Worm (Caenorhabditis elegans) whole organism, L2 larva: ENCODE measurements around the gene Y17D7B.10.

ENCODE experiments used
- C34F6.9 ChIP-seq: fragments of 150-350 bp; optimal IDR thresholded peaks from 2 replicates; lab custom pipeline; 2014; ENCODE audit warnings: missing biosample characterization, missing genetic modification characterization
- R02D3.7 ChIP-seq: fragments of 150-350 bp; optimal IDR thresholded peaks from 2 replicates; lab custom pipeline; 2014; ENCODE audit warnings: missing biosample characterization, missing genetic modification characterization
- Y55F3AM.14 ChIP-seq: fragments of 200-800 bp; sonication (Bioruptor generic); optimal IDR thresholded peaks from 2 replicates; lab custom pipeline; 2018; ENCODE audit warnings: mild to moderate bottlenecking, missing genetic modification characterization, missing compliant biosample characterization
- ZK546.5 ChIP-seq: sonication (generic microtip); optimal IDR thresholded peaks from 2 replicates; lab custom pipeline; 2017; ENCODE audit warnings: missing biosample characterization, missing genetic modification characterization
- alr-1 ChIP-seq: fragments of 150-350 bp; optimal IDR thresholded peaks from 2 replicates; lab custom pipeline; 2014; ENCODE audit warnings: missing biosample characterization, missing genetic modification characterization
- aly-2 ChIP-seq: fragments of 150-350 bp; optimal IDR thresholded peaks from 2 replicates; lab custom pipeline; 2014; ENCODE audit warnings: missing biosample characterization, missing genetic modification characterization
- ama-1 ChIP-seq: fragments of 150-350 bp; optimal IDR thresholded peaks from 2 replicates; lab custom pipeline; 2018; ENCODE audit warnings: inconsistent platforms
- ceh-16 ChIP-seq: fragments of 150-350 bp; optimal IDR thresholded peaks from 2 replicates; lab custom pipeline; 2014; ENCODE audit warnings: missing biosample characterization, missing genetic modification characterization
- dmd-4 ChIP-seq: sonication (generic microtip); optimal IDR thresholded peaks from 2 replicates; lab custom pipeline; 2017; ENCODE audit warnings: missing biosample characterization, missing genetic modification characterization
- egl-27 ChIP-seq: sonication (generic microtip); optimal IDR thresholded peaks from 3 replicates; lab custom pipeline; 2017; ENCODE audit warnings: missing biosample characterization, missing genetic modification reagents, missing genetic modification characterization
- elt-1 ChIP-seq: fragments of 150-350 bp; optimal IDR thresholded peaks from 2 replicates; lab custom pipeline; 2014; ENCODE audit warnings: missing biosample characterization, missing genetic modification characterization
- elt-3 ChIP-seq: sonication (generic microtip); optimal IDR thresholded peaks from 2 replicates; lab custom pipeline; 2017; ENCODE audit warnings: missing biosample characterization, missing genetic modification characterization
- fos-1 ChIP-seq: fragments of 150-350 bp; optimal IDR thresholded peaks from 2 replicates; lab custom pipeline; 2014; ENCODE audit warnings: missing biosample characterization, missing genetic modification characterization
- gmeb-1 ChIP-seq: fragments of 150-350 bp; optimal IDR thresholded peaks from 2 replicates; lab custom pipeline; 2014; ENCODE audit warnings: missing biosample characterization, missing genetic modification characterization
- lin-11 ChIP-seq: fragments of 150-350 bp; sonication (generic microtip); optimal IDR thresholded peaks from 2 replicates; lab custom pipeline; 2014; ENCODE audit warnings: missing biosample characterization, missing genetic modification characterization, inconsistent platforms, mixed read lengths
- lsy-2 ChIP-seq, 2 experiments: fragments of 150-350 bp in 1 of 2; sonication (generic microtip) in 1 of 2; optimal IDR thresholded peaks; 2 replicates each; lab custom pipeline; 2014 to 2017; ENCODE audit warnings: missing biosample characterization in 2 of 2, missing genetic modification characterization in 2 of 2
- mab-5 ChIP-seq: fragments of 150-350 bp; optimal IDR thresholded peaks from 2 replicates; lab custom pipeline; 2014; ENCODE audit warnings: missing biosample characterization, missing genetic modification characterization
- mbf-1 ChIP-seq: sonication (generic microtip); optimal IDR thresholded peaks from 2 replicates; lab custom pipeline; 2017; ENCODE audit warnings: missing biosample characterization, missing genetic modification characterization
- nhr-11 ChIP-seq: fragments of 150-350 bp; optimal IDR thresholded peaks from 2 replicates; lab custom pipeline; 2014; ENCODE audit warnings: missing biosample characterization, missing genetic modification characterization
- nhr-12 ChIP-seq: fragments of 150-350 bp; optimal IDR thresholded peaks from 2 replicates; lab custom pipeline; 2014; ENCODE audit warnings: missing biosample characterization, missing genetic modification characterization
- nhr-25 ChIP-seq: fragments of 150-350 bp; sonication (generic microtip); optimal IDR thresholded peaks from 3 replicates; lab custom pipeline; 2014; ENCODE audit warnings: missing biosample characterization, missing genetic modification characterization
- nhr-77 ChIP-seq: fragments of 150-350 bp; optimal IDR thresholded peaks from 2 replicates; lab custom pipeline; 2014; ENCODE audit warnings: missing biosample characterization, missing genetic modification characterization
- peb-1 ChIP-seq: fragments of 150-350 bp; optimal IDR thresholded peaks from 2 replicates; lab custom pipeline; 2014; ENCODE audit warnings: missing biosample characterization, missing genetic modification characterization
- skn-1 ChIP-seq: sonication (generic microtip); optimal IDR thresholded peaks from 2 replicates; lab custom pipeline; 2017; ENCODE audit warnings: missing biosample characterization, missing genetic modification characterization
- sma-9 ChIP-seq, 2 experiments: fragments of 150-350 bp in 1 of 2; sonication (generic microtip) in 1 of 2; optimal IDR thresholded peaks; 2 replicates each; lab custom pipeline; 2014 to 2016; ENCODE audit warnings: missing genetic modification characterization in 2 of 2, mild to moderate bottlenecking in 1 of 2, missing biosample characterization in 1 of 2, missing compliant biosample characterization in 1 of 2, missing genetic modification reagents in 1 of 2, moderate library complexity in 1 of 2
- unc-39 ChIP-seq: fragments of 150-350 bp; optimal IDR thresholded peaks from 2 replicates; lab custom pipeline; 2014; ENCODE audit warnings: missing biosample characterization, missing genetic modification characterization
- unc-55 ChIP-seq: fragments of 150-350 bp; sonication (generic microtip); optimal IDR thresholded peaks from 3 replicates; lab custom pipeline; 2014; ENCODE audit warnings: missing biosample characterization, missing genetic modification reagents, missing genetic modification characterization
- zag-1 ChIP-seq: fragments of 150-350 bp; optimal IDR thresholded peaks from 2 replicates; lab custom pipeline; 2014; ENCODE audit warnings: missing biosample characterization, missing genetic modification characterization
- ztf-11 ChIP-seq: sonication (generic microtip); optimal IDR thresholded peaks from 2 replicates; lab custom pipeline; 2017; ENCODE audit warnings: missing biosample characterization, missing genetic modification characterization
- ztf-4 ChIP-seq: fragments of 150-350 bp; optimal IDR thresholded peaks from 2 replicates; lab custom pipeline; 2014; ENCODE audit warnings: missing biosample characterization, missing genetic modification characterization

The Y17D7B.10 gene

DNA sequence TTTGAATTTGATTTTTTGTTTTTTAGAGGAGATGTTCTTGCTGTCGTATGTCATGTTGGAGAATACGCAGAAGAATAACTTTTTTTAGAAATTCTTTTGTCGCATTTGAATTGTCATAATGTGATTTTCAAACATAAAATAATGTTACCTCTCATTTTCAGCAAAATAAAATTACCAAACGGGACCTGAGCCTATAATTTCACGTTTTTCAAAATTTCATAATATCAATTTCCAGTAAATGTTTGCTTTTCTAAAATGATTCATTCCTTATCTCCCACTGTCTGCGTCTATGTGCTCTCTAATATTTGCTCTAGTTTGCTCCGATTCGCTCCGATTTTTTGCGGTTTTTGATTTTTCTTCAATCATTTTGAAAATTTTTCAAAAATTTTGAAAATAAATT, 7.1 kb downstream of the Y17D7B.10 start, which contains the start of gene nhr-231:
TSS of gene nhr-231 (plus strand) at position 301 of the 400 bp plus-strand sequence.
- TF ChIP-seq nhr-77 (tag; lab: Kevin White, UChicago) = no peak
- no peak for TF ChIP-seq nhr-25
- no peak for TF ChIP-seq mab-5 (tag; lab: Kevin White, UChicago)
- TF ChIP-seq C34F6.9 (tag; lab: Kevin White, UChicago) = no peak
- TF ChIP-seq ztf-11 (tag; lab: Kevin White, UChicago) = no peak
- no peak for TF ChIP-seq ZK546.5 (tag; lab: Kevin White, UChicago)
- TF ChIP-seq unc-39 (tag; lab: Kevin White, UChicago) = no peak
- peak; percentile 34 for TF ChIP-seq fos-1 (tag; lab: Kevin White, UChicago)

- TF ChIP-seq elt-3 (tag; lab: Kevin White, UChicago) (no peak), ZK546.5 (tag; lab: Kevin White, UChicago) (no peak), zag-1 (tag; lab: Kevin White, UChicago) (no peak), nhr-12 (tag; lab: Kevin White, UChicago) (no peak), gmeb-1 (tag; lab: Kevin White, UChicago) (no peak), ztf-11 (tag; lab: Kevin White, UChicago) (no peak), fos-1 (tag; lab: Kevin White, UChicago) (peak; percentile 81), aly-2 (tag; lab: Kevin White, UChicago) (no peak)
These were observed 17.3 kb downstream of the Y17D7B.10 start, which contains the start of gene nhr-170 for ce11 chrV:18800811-18801210. Gene nhr-170, minus strand, starts transcription at chrV:18800826.

ce11 chrV:18802077-18802476, 18.6 kb downstream of the Y17D7B.10 start, which contains the start of gene C54E10.11:
Gene C54E10.11, minus strand, starts transcription at chrV:18802177.
- no peak for TF ChIP-seq alr-1 (tag; lab: Kevin White, UChicago)
- no peak for TF ChIP-seq unc-55 (GFP tag; lab: Kevin White, UChicago)
- no peak for TF ChIP-seq egl-27 (tag; lab: Kevin White, UChicago)
- TF ChIP-seq unc-39 (tag; lab: Kevin White, UChicago) = no peak
- no peak for TF ChIP-seq ztf-4

ce11 chrV:18803260-18803659, 19.7 kb downstream of the Y17D7B.10 start, which contains the start of gene C54E10.10:
Gene C54E10.10, minus strand, starts transcription at chrV:18803360.
- TF ChIP-seq ztf-4 (no peak), ZK546.5 (tag; lab: Kevin White, UChicago) (no peak), lin-11 (no peak), nhr-25 (no peak), alr-1 (tag; lab: Kevin White, UChicago) (no peak), ama-1 (lab: Kevin White, UChicago) (no peak)

- TF ChIP-seq nhr-11 = no peak
- TF ChIP-seq nhr-12 (tag; lab: Kevin White, UChicago) = no peak
- TF ChIP-seq dmd-4 (tag; lab: Kevin White, UChicago) = no peak
- TF ChIP-seq ceh-16 (tag; lab: Kevin White, UChicago) = no peak
- TF ChIP-seq R02D3.7 (tag; lab: Kevin White, UChicago) = no peak
- TF ChIP-seq peb-1 = no peak
- no peak for TF ChIP-seq elt-1 (tag; lab: Kevin White, UChicago)
- TF ChIP-seq fos-1 (tag; lab: Kevin White, UChicago) = no peak
- no peak for TF ChIP-seq ztf-4
- no peak for TF ChIP-seq lin-11
These were observed 22.9 kb downstream of the Y17D7B.10 start, which contains the start of gene sri-10 for ce11 chrV:18806409-18806808. Gene sri-10, minus strand, starts transcription at chrV:18806509.

- TF ChIP-seq egl-27 (tag; lab: Kevin White, UChicago) = no peak
- peak; percentile 2 for TF ChIP-seq lin-11
- TF ChIP-seq nhr-77 (tag; lab: Kevin White, UChicago) = no peak
- TF ChIP-seq lsy-2 (tag; optimal IDR thresholded peaks at IDR 0.05; lab: Kevin White, UChicago) = peak in 1 of 2 experiments; percentile 8
- no peak for TF ChIP-seq Y55F3AM.14
- peak; percentile 21 for TF ChIP-seq unc-55 (GFP tag; lab: Kevin White, UChicago)
- peak; percentile 13 for TF ChIP-seq sma-9 (GFP tag; optimal IDR thresholded peaks at IDR 0.05; lab: Kevin White, UChicago)
- no peak for TF ChIP-seq sma-9 (tag; optimal IDR thresholded peaks at IDR 0.05; lab: Kevin White, UChicago)
- no peak for TF ChIP-seq skn-1
- TF ChIP-seq mbf-1 (tag; lab: Kevin White, UChicago) = no peak
- TF ChIP-seq, all 48 proteins: peak for 4
These were observed 25.1 kb downstream of the Y17D7B.10 start, which contains the start of gene C54E10.6 for ce11 chrV:18808621-18809020. Gene C54E10.6, minus strand, starts transcription at chrV:18808729.
